Fruit fly (Drosophila melanogaster): ENCODE data around the gene PVRAP.
A peak's percentile ranks its signal among the peaks of the same experiment; 100 is the strongest.

The PVRAP gene

DNA sequence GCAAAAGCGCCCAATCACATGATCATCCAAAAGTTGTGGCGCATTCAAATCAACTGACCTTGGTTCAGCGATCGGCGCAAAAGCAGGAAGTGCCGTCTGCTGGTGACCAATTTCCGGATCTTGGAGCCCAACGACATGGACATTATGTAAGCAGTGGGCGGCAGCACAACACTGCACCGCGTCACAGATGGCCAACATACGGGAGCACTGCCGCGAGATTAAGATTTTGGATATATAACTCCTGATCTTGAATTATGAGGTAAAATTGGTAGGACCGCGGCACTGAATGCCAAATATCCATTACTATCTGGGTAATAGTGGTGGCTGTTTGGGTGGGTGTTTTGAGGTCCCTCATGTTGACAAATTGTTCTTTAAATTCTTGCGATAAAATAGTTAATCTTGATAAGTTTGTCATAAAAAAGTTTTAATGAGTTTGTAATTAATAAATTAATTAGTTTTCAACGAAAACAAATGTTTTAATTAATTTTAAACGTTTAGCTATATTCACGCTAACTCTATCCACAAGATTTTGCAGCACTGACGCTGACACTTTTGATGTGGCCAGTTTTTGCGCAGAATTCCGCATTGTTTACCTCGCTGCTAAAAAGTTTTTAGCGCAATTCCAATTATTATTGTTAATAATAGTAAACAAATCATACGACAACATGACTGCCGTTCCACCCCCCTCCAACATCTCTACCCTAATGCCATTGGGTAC lies 78.1 kb downstream of the PVRAP start, which contains the start of the genes CG13295 and CG6610:
Gene CG13295, minus strand, starts transcription at position 271 of the 718 bp plus-strand sequence.
Gene CG6610, plus strand, starts transcription at position 562 of the 718 bp plus-strand sequence.
- TF ChIP-seq dmrt93B (GFP tag; optimal IDR thresholded peaks at IDR 0.05) (peak; percentile 57), tai (GFP tag; optimal IDR thresholded peaks at IDR 0.05) (no peak), sage (GFP tag; optimal IDR thresholded peaks at IDR 0.05) (no peak), foxo (GFP tag; optimal IDR thresholded peaks at IDR 0.05) (peak in 1 of 2 experiments; percentile 49), Mio (GFP tag; optimal IDR thresholded peaks at IDR 0.05) (no peak), Rel (GFP tag; optimal IDR thresholded peaks at IDR 0.05) (no peak), Rel (tag; optimal IDR thresholded peaks at IDR 0.05) (peak; percentile 35), br (GFP tag; optimal IDR thresholded peaks at IDR 0.05) (peak; percentile 23), sv (GFP tag; optimal IDR thresholded peaks at IDR 0.05) (peak; percentile 33), Hr83 (GFP tag; optimal IDR thresholded peaks at IDR 0.05; ENCODE audit: poor library complexity, severe bottlenecking) (no peak), Abd-B (GFP tag; optimal IDR thresholded peaks at IDR 0.05) (no peak), CrebA (GFP tag; optimal IDR thresholded peaks at IDR 0.05; ENCODE audit: borderline replicate concordance) (no peak), ey (GFP tag; optimal IDR thresholded peaks at IDR 0.05) (peak; percentile 37), N (GFP tag; optimal IDR thresholded peaks at IDR 0.05) (no peak), Myc (optimal IDR thresholded peaks at IDR 0.05) (peak; percentile 88), CG32264 (GFP tag; optimal IDR thresholded peaks at IDR 0.05) (no peak), dl (GFP tag; optimal IDR thresholded peaks at IDR 0.05; ENCODE audit: insufficient read depth in 1 of 2, partially characterized antibody in 2 of 2) (no peak), OdsH (GFP tag; optimal IDR thresholded peaks at IDR 0.05) (peak; percentile 39), usp (GFP tag; optimal IDR thresholded peaks at IDR 0.05) (no peak), fru (GFP tag; optimal IDR thresholded peaks at IDR 0.05) (peak; percentile 48), Dfd (GFP tag; optimal IDR thresholded peaks at IDR 0.05) (no peak), psq (GFP tag; optimal IDR thresholded peaks at IDR 0.05) (peak; percentile 19), CG9705 (GFP tag; optimal IDR thresholded peaks at IDR 0.05) (peak; percentile 58), HLH106 (tag; optimal IDR thresholded peaks at IDR 0.05) (peak; percentile 83), woc (GFP tag; optimal IDR thresholded peaks at IDR 0.05) (peak; percentile 84), Sp1 (GFP tag; optimal IDR thresholded peaks at IDR 0.05) (peak; percentile 59), h (GFP tag; optimal IDR thresholded peaks at IDR 0.05) (peak; percentile 54), Dif (GFP tag; optimal IDR thresholded peaks at IDR 0.05; ENCODE audit: partially characterized antibody) (no peak), Jra (GFP tag; optimal IDR thresholded peaks at IDR 0.05) (no peak), pan (optimal IDR thresholded peaks at IDR 0.05) (no peak), dsf (GFP tag; optimal IDR thresholded peaks at IDR 0.05; ENCODE audit: borderline replicate concordance) (no peak), GATAd (GFP tag; optimal IDR thresholded peaks at IDR 0.05) (no peak), Hnf4 (GFP tag; optimal IDR thresholded peaks at IDR 0.05) (no peak), lola (GFP tag; optimal IDR thresholded peaks at IDR 0.05) (no peak), rgr (GFP tag; optimal IDR thresholded peaks at IDR 0.05) (peak; percentile 51), brk (GFP tag; optimal IDR thresholded peaks at IDR 0.05) (no peak), jim (GFP tag; optimal IDR thresholded peaks at IDR 0.05) (no peak), Hr78 (GFP tag; optimal IDR thresholded peaks at IDR 0.05) (no peak), Vsx2 (GFP tag; optimal IDR thresholded peaks at IDR 0.05; ENCODE audit: partially characterized antibody) (no peak)
